Fruit fly (Drosophila melanogaster) whole organism, prepupa: Measurements from ENCODE around the gene ScsbetaG.

ENCODE experiments used
- Blimp-1 ChIP-seq: fragments of 200-800 bp; sonication (Bioruptor generic); optimal IDR thresholded peaks from 3 replicates; lab custom pipeline; 2017; ENCODE audit warnings: missing biosample characterization, missing genetic modification characterization, mild to moderate bottlenecking, moderate library complexity, missing genetic modification reagents
- CG10631 ChIP-seq: fragments of 200-800 bp; sonication (Bioruptor generic); optimal IDR thresholded peaks from 2 replicates; lab custom pipeline; 2016; ENCODE audit warnings: missing biosample characterization, missing genetic modification characterization
- CG11294 ChIP-seq: fragments of 200-800 bp; sonication (Bioruptor generic); IDR thresholded peaks from 2 replicates; pipeline ENCODE4 v1.3.6; 2022; ENCODE audit warnings: missing biosample characterization, missing genetic modification characterization
- CG11762 ChIP-seq: fragments of 200-800 bp; sonication (Bioruptor generic); optimal IDR thresholded peaks from 3 replicates; lab custom pipeline; 2016; ENCODE audit warnings: missing biosample characterization, missing genetic modification characterization; ENCODE audit not compliant: insufficient read depth
- CG11902 ChIP-seq: fragments of 200-800 bp; sonication (Bioruptor generic); optimal IDR thresholded peaks from 3 replicates; lab custom pipeline; 2016; ENCODE audit warnings: missing biosample characterization, missing genetic modification characterization
- CG3032 ChIP-seq: fragments of 200-800 bp; optimal IDR thresholded peaks from 2 replicates; lab custom pipeline; 2019; ENCODE audit warnings: missing biosample characterization, mild to moderate bottlenecking, missing genetic modification characterization, moderate library complexity
- CG31627 ChIP-seq: fragments of 200-800 bp; sonication (Bioruptor generic); optimal IDR thresholded peaks from 3 replicates; lab custom pipeline; 2016; ENCODE audit warnings: missing biosample characterization, missing genetic modification characterization
- CG32006 ChIP-seq: fragments of 200-800 bp; sonication (Bioruptor generic); optimal IDR thresholded peaks from 3 replicates; lab custom pipeline; 2017; ENCODE audit warnings: missing biosample characterization, mild to moderate bottlenecking, missing genetic modification characterization
- CG34406 ChIP-seq: fragments of 200-800 bp; sonication (Bioruptor generic); optimal IDR thresholded peaks from 3 replicates; lab custom pipeline; 2016; ENCODE audit warnings: missing biosample characterization, missing genetic modification characterization
- CG3919 ChIP-seq: fragments of 200-800 bp; sonication (Bioruptor generic); optimal IDR thresholded peaks from 3 replicates; lab custom pipeline; 2016; ENCODE audit warnings: missing biosample characterization, missing genetic modification characterization
- CG4318 ChIP-seq: fragments of 200-800 bp; sonication (Bioruptor generic); optimal IDR thresholded peaks from 3 replicates; lab custom pipeline; 2017; ENCODE audit warnings: missing biosample characterization, mild to moderate bottlenecking, missing genetic modification characterization
- CG6163 ChIP-seq: fragments of 200-800 bp; sonication (Bioruptor generic); IDR thresholded peaks from 3 replicates; pipeline ENCODE4 v1.3.6; 2022; ENCODE audit warnings: missing biosample characterization, missing genetic modification characterization
- CG6276 ChIP-seq: fragments of 200-800 bp; sonication (Bioruptor generic); optimal IDR thresholded peaks from 2 replicates; lab custom pipeline; 2017; ENCODE audit warnings: missing biosample characterization, mild to moderate bottlenecking, missing genetic modification characterization
- CG6792 ChIP-seq: fragments of 200-800 bp; sonication (Bioruptor generic); optimal IDR thresholded peaks from 3 replicates; lab custom pipeline; 2016; ENCODE audit warnings: missing biosample characterization, missing genetic modification characterization
- CG6808 ChIP-seq: fragments of 200-800 bp; sonication (Bioruptor generic); optimal IDR thresholded peaks from 3 replicates; lab custom pipeline; 2017; ENCODE audit warnings: missing biosample characterization, missing genetic modification characterization, mild to moderate bottlenecking, moderate library complexity, missing genetic modification reagents
- CG8319 ChIP-seq: fragments of 200-800 bp; sonication (Bioruptor generic); optimal IDR thresholded peaks from 3 replicates; lab custom pipeline; 2016; ENCODE audit warnings: missing biosample characterization, missing genetic modification characterization
- CG8632 ChIP-seq: fragments of 200-800 bp; sonication (Bioruptor generic); optimal IDR thresholded peaks from 3 replicates; lab custom pipeline; 2016; ENCODE audit warnings: missing biosample characterization, missing genetic modification characterization
- Eip75B ChIP-seq: fragments of 200-800 bp; sonication (Bioruptor generic); optimal IDR thresholded peaks from 3 replicates; lab custom pipeline; 2016; ENCODE audit warnings: missing biosample characterization, missing genetic modification characterization
- Eip78C ChIP-seq: fragments of 200-800 bp; sonication (Bioruptor generic); peaks from one replicate; lab custom pipeline; 2016; ENCODE audit warnings: missing biosample characterization, missing genetic modification characterization
- Eip93F ChIP-seq: fragments of 200-800 bp; sonication (Bioruptor generic); optimal IDR thresholded peaks from 2 replicates; lab custom pipeline; 2016; ENCODE audit warnings: missing biosample characterization, mild to moderate bottlenecking, missing genetic modification characterization
- Ets21C ChIP-seq: fragments of 200-800 bp; sonication (Bioruptor generic); optimal IDR thresholded peaks from 3 replicates; lab custom pipeline; 2016; ENCODE audit warnings: missing biosample characterization, missing genetic modification characterization
- Ets96B ChIP-seq: fragments of 200-800 bp; optimal IDR thresholded peaks from 2 replicates; lab custom pipeline; 2019; ENCODE audit warnings: missing biosample characterization, mild to moderate bottlenecking, missing genetic modification characterization, moderate library complexity
- Gug ChIP-seq: fragments of 200-800 bp; sonication (Bioruptor generic); IDR thresholded peaks from 2 replicates; pipeline ENCODE4 v1.3.6; 2022; ENCODE audit warnings: missing biosample characterization, missing genetic modification characterization
- Hr38 ChIP-seq: sonication (Bioruptor generic); optimal IDR thresholded peaks from 2 replicates; lab custom pipeline; 2016; ENCODE audit warnings: missing biosample characterization, missing genetic modification characterization
- Hr4 ChIP-seq: fragments of 200-800 bp; sonication (Bioruptor generic); optimal IDR thresholded peaks from 3 replicates; lab custom pipeline; 2016; ENCODE audit warnings: missing biosample characterization, missing genetic modification characterization
- Met ChIP-seq: fragments of 200-800 bp; sonication (Bioruptor generic); optimal IDR thresholded peaks from 3 replicates; lab custom pipeline; 2016; ENCODE audit warnings: missing biosample characterization, missing genetic modification characterization
- OdsH ChIP-seq: fragments of 200-800 bp; sonication (Bioruptor generic); optimal IDR thresholded peaks from 3 replicates; lab custom pipeline; 2016; ENCODE audit warnings: missing biosample characterization, missing genetic modification characterization
- Smox ChIP-seq: fragments of 200-800 bp; sonication (Bioruptor generic); optimal IDR thresholded peaks from 3 replicates; lab custom pipeline; 2016; ENCODE audit warnings: missing biosample characterization, missing genetic modification characterization
- Sox102F ChIP-seq: fragments of 200-800 bp; sonication (Bioruptor generic); optimal IDR thresholded peaks from 2 replicates; lab custom pipeline; 2016; ENCODE audit warnings: missing biosample characterization, mild to moderate bottlenecking, missing genetic modification characterization
- Sox14 ChIP-seq: fragments of 200-800 bp; sonication (Bioruptor generic); optimal IDR thresholded peaks from 3 replicates; lab custom pipeline; 2016; ENCODE audit warnings: missing biosample characterization, missing genetic modification characterization
- Sox15 ChIP-seq: fragments of 200-800 bp; sonication (Bioruptor generic); optimal IDR thresholded peaks from 3 replicates; lab custom pipeline; 2016; ENCODE audit warnings: missing biosample characterization, missing genetic modification characterization
- achi ChIP-seq: fragments of 200-800 bp; sonication (Bioruptor generic); optimal IDR thresholded peaks from 3 replicates; lab custom pipeline; 2016; ENCODE audit warnings: missing biosample characterization, missing genetic modification characterization
- cyc ChIP-seq: fragments of 200-800 bp; sonication (Bioruptor generic); optimal IDR thresholded peaks from 3 replicates; lab custom pipeline; 2016; ENCODE audit warnings: missing biosample characterization, missing genetic modification characterization
- dac ChIP-seq: fragments of 200-800 bp; sonication (Bioruptor generic); optimal IDR thresholded peaks from 2 replicates; lab custom pipeline; 2017; ENCODE audit warnings: missing biosample characterization, mild to moderate bottlenecking, missing genetic modification characterization
- dsx ChIP-seq: fragments of 200-800 bp; optimal IDR thresholded peaks from 3 replicates; lab custom pipeline; 2019; ENCODE audit warnings: missing biosample characterization, mild to moderate bottlenecking, missing genetic modification characterization, moderate library complexity; ENCODE audit not compliant: poor library complexity, severe bottlenecking
- eg ChIP-seq: fragments of 200-800 bp; sonication (Bioruptor generic); IDR thresholded peaks from 3 replicates; pipeline ENCODE4 v1.3.6; 2022; ENCODE audit warnings: missing biosample characterization, missing genetic modification characterization
- esn ChIP-seq: fragments of 200-800 bp; sonication (Bioruptor generic); optimal IDR thresholded peaks from 2 replicates; lab custom pipeline; 2016; ENCODE audit warnings: missing biosample characterization, mild to moderate bottlenecking, missing genetic modification characterization, moderate library complexity
- fd59A ChIP-seq: fragments of 200-800 bp; sonication (Bioruptor generic); optimal IDR thresholded peaks from 2 replicates; lab custom pipeline; 2017; ENCODE audit warnings: missing biosample characterization, mild to moderate bottlenecking, missing genetic modification characterization, missing genetic modification reagents
- fkh ChIP-seq: fragments of 200-800 bp; sonication (Bioruptor generic); optimal IDR thresholded peaks from 3 replicates; lab custom pipeline; 2017; ENCODE audit warnings: missing biosample characterization, mild to moderate bottlenecking, missing genetic modification characterization, moderate library complexity
- lz ChIP-seq: fragments of 200-800 bp; sonication (Bioruptor generic); optimal IDR thresholded peaks from 3 replicates; lab custom pipeline; 2016; ENCODE audit warnings: missing biosample characterization, missing genetic modification characterization
- net ChIP-seq: fragments of 200-800 bp; sonication (Bioruptor generic); optimal IDR thresholded peaks from 3 replicates; lab custom pipeline; 2016; ENCODE audit warnings: missing biosample characterization, missing genetic modification characterization
- pdm3 ChIP-seq: fragments of 200-800 bp; sonication (Bioruptor generic); optimal IDR thresholded peaks from 3 replicates; lab custom pipeline; 2016; ENCODE audit warnings: missing biosample characterization, missing genetic modification characterization
- salr ChIP-seq, 2 experiments: fragments of 200-800 bp; sonication (Bioruptor generic); optimal IDR thresholded peaks; 3 replicates each; lab custom pipeline; 2016 to 2018; ENCODE audit warnings: missing biosample characterization in 2 of 2, missing genetic modification characterization in 2 of 2, mild to moderate bottlenecking in 1 of 2
- ss ChIP-seq, 2 experiments: fragments of 200-800 bp; sonication (Bioruptor generic); optimal IDR thresholded peaks; 2 replicates in 1 of 2; 3 replicates in 1 of 2; lab custom pipeline; 2017 to 2018; ENCODE audit warnings: mild to moderate bottlenecking in 2 of 2, missing biosample characterization in 2 of 2, missing genetic modification characterization in 2 of 2, moderate library complexity in 1 of 2
- svp ChIP-seq: fragments of 200-800 bp; sonication (Bioruptor generic); peaks from one replicate; lab custom pipeline; 2016; ENCODE audit warnings: missing biosample characterization, missing genetic modification characterization
- topi ChIP-seq: fragments of 200-800 bp; sonication (Bioruptor generic); optimal IDR thresholded peaks from 3 replicates; lab custom pipeline; 2016; ENCODE audit warnings: missing biosample characterization, missing genetic modification characterization
- vri ChIP-seq: fragments of 200-800 bp; sonication (Bioruptor generic); optimal IDR thresholded peaks from 3 replicates; lab custom pipeline; 2016; ENCODE audit warnings: missing biosample characterization, mild to moderate bottlenecking, missing genetic modification characterization

ScsbetaG gene

dm6 chr3L:5556195-5556594 is 7.3 kb downstream of the ScsbetaG start:
- no peak for TF ChIP-seq CG3919 (GFP tag; lab: Kevin White, UChicago)
- no peak for TF ChIP-seq CG11902 (GFP tag; lab: Kevin White, UChicago)
- TF ChIP-seq CG6276 (GFP tag; lab: Kevin White, UChicago) = no peak
- no peak for TF ChIP-seq Eip78C (GFP tag; lab: Kevin White, UChicago)
- no peak for TF ChIP-seq Sox102F
- no peak for TF ChIP-seq Eip93F
- TF ChIP-seq CG6163 (GFP tag; lab: Robert Waterston, UW) = no peak
- no peak for TF ChIP-seq dsx (GFP tag; lab: Kevin White, UChicago)
- TF ChIP-seq dac (GFP tag; lab: Kevin White, UChicago) = no peak

DNA sequence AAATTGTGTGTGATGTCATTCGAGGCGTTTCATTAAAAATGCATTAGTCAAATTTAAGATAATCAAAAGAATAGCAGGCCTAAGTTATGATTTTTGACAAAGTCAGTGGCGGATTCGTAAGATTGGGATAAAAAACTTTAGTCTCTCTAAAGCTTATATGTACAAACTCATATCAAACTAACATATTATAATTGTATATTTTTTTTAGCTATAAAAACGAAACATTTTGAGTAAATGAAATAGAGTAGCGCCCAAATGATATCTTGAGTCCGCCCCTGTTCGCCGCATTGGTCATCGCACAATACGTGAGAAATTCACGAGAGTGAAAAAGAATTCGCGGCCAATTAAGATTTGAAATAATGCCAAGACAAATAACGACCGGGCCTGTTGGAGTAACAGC is 9.1 kb downstream of the ScsbetaG start:
- TF ChIP-seq svp (GFP tag; lab: Kevin White, UChicago) = peak; percentile 85
- peak; percentile 52 for TF ChIP-seq CG6792
- no peak for TF ChIP-seq CG4318
- peak; percentile 53 for TF ChIP-seq Eip75B
- peak; percentile 61 for TF ChIP-seq Ets21C (GFP tag; lab: Kevin White, UChicago)
- TF ChIP-seq Eip78C (GFP tag; lab: Kevin White, UChicago) = peak; percentile 78
- peak; percentile 78 for TF ChIP-seq esn (GFP tag; lab: Kevin White, UChicago)
- peak; percentile 60 for TF ChIP-seq CG31627 (GFP tag; lab: Kevin White, UChicago)
- TF ChIP-seq Gug (GFP tag; lab: Robert Waterston, UW) = 0 out of 2 replicates have a peak, but pooled peaks have one; percentile 22
- TF ChIP-seq Sox102F = peak; percentile 48
- TF ChIP-seq CG3032 = peak; percentile 51
- peak; percentile 56 for TF ChIP-seq OdsH (GFP tag; lab: Kevin White, UChicago)
- peak; percentile 65 for TF ChIP-seq CG6163 (GFP tag; lab: Robert Waterston, UW)
- TF ChIP-seq vri (GFP tag; lab: Kevin White, UChicago) = peak; percentile 39
- no peak for TF ChIP-seq CG11762
- peak; percentile 40 for TF ChIP-seq achi (GFP tag; lab: Kevin White, UChicago)
- TF ChIP-seq Sox15 (GFP tag; lab: Kevin White, UChicago) = peak; percentile 36
- TF ChIP-seq CG8319 (GFP tag; lab: Kevin White, UChicago) = peak; percentile 38
- peak; percentile 74 for TF ChIP-seq Met
- TF ChIP-seq CG32006 = no peak
- TF ChIP-seq lz (GFP tag; lab: Kevin White, UChicago) = peak; percentile 71
- TF ChIP-seq pdm3 (GFP tag; lab: Kevin White, UChicago) = no peak
- no peak for TF ChIP-seq fkh
- TF ChIP-seq Blimp-1 (GFP tag; lab: Kevin White, UChicago) = peak; percentile 28
- peak in 1 of 2 experiments; percentile 26 for TF ChIP-seq ss (GFP tag; optimal IDR thresholded peaks at IDR 0.05; lab: Kevin White, UChicago)
- TF ChIP-seq Sox14 (GFP tag; lab: Kevin White, UChicago) = peak; percentile 1
- no peak for TF ChIP-seq CG6808 (GFP tag; lab: Kevin White, UChicago)
- no peak for TF ChIP-seq dsx (GFP tag; lab: Kevin White, UChicago)
- no peak for TF ChIP-seq CG6276 (GFP tag; lab: Kevin White, UChicago)
- TF ChIP-seq cyc (GFP tag; lab: Kevin White, UChicago) = peak; percentile 77
- peak; percentile 57 for TF ChIP-seq CG34406 (GFP tag; lab: Kevin White, UChicago)
- peak; percentile 65 for TF ChIP-seq CG11902 (GFP tag; lab: Kevin White, UChicago)
- TF ChIP-seq salr (GFP tag; optimal IDR thresholded peaks at IDR 0.05; lab: Kevin White, UChicago) = peak in 1 of 2 experiments; percentile 25
- no peak for TF ChIP-seq Hr38 (GFP tag; lab: Kevin White, UChicago)
- TF ChIP-seq fd59A (GFP tag; lab: Kevin White, UChicago) = peak; percentile 2
- peak; percentile 74 for TF ChIP-seq topi (GFP tag; lab: Kevin White, UChicago)
- TF ChIP-seq CG11294 (GFP tag; lab: Robert Waterston, UW) = peak; percentile 34; the same call in 1 of the 2 replicates
- TF ChIP-seq CG10631 (GFP tag; lab: Kevin White, UChicago) = peak; percentile 54
- no peak for TF ChIP-seq Smox (GFP tag; lab: Kevin White, UChicago)
- peak; percentile 63; the same call in 2 of the 3 replicates for TF ChIP-seq eg
- TF ChIP-seq Hr4 (GFP tag; lab: Kevin White, UChicago) = no peak
- no peak for TF ChIP-seq net (GFP tag; lab: Kevin White, UChicago)
- peak; percentile 40 for TF ChIP-seq Ets96B (tag; lab: Kevin White, UChicago)
- TF ChIP-seq dac (GFP tag; lab: Kevin White, UChicago) = no peak
- peak; percentile 53 for TF ChIP-seq CG8632 (GFP tag; lab: Kevin White, UChicago)
- TF ChIP-seq, all 60 proteins: peak for 32
